Worm (Caenorhabditis elegans) whole organism, L4 larva: Measurements from ENCODE around the gene K02G10.15.
A peak's percentile ranks its signal among the peaks of the same experiment; 100 is the strongest.

Experiments used
- F37D6.2 ChIP-seq: sonication (generic microtip); optimal IDR thresholded peaks from 2 replicates; lab custom pipeline; 2016; ENCODE audit warnings: mild to moderate bottlenecking, missing genetic modification characterization, missing compliant biosample characterization
- F49E8.2 ChIP-seq: sonication (generic microtip); optimal IDR thresholded peaks from 2 replicates; lab custom pipeline; 2016; ENCODE audit warnings: missing compliant biosample characterization, mild to moderate bottlenecking, missing genetic modification characterization, borderline replicate concordance
- R02D3.7 ChIP-seq: fragments of 150-350 bp; sonication (generic microtip); optimal IDR thresholded peaks from 3 replicates; lab custom pipeline; 2014; ENCODE audit warnings: missing biosample characterization, missing genetic modification characterization
- T20F7.1 ChIP-seq: fragments of 200-800 bp; sonication (Bioruptor generic); optimal IDR thresholded peaks from 2 replicates; lab custom pipeline; 2018; ENCODE audit warnings: mild to moderate bottlenecking, missing genetic modification characterization, missing compliant biosample characterization
- Y105C5A.15 ChIP-seq: fragments of 200-800 bp; sonication (Bioruptor generic); IDR thresholded peaks from 2 replicates; pipeline ENCODE4 v1.3.6; 2022; ENCODE audit warnings: missing genetic modification characterization, missing compliant biosample characterization
- Y48G9A.11 ChIP-seq: fragments of 200-800 bp; sonication (Bioruptor generic); IDR thresholded peaks from 2 replicates; pipeline ENCODE4 v1.3.6; 2022; ENCODE audit warnings: missing genetic modification reagents, missing genetic modification characterization, missing compliant biosample characterization
- aha-1 ChIP-seq: fragments of 150-350 bp; peaks from one replicate; lab custom pipeline; 2014; ENCODE audit warnings: missing biosample characterization, missing genetic modification characterization
- ceh-28 ChIP-seq: fragments of 150-350 bp; optimal IDR thresholded peaks from 2 replicates; lab custom pipeline; 2014; ENCODE audit warnings: missing biosample characterization, missing genetic modification reagents, missing genetic modification characterization
- ceh-62 ChIP-seq: sonication (generic microtip); optimal IDR thresholded peaks from 2 replicates; lab custom pipeline; 2017; ENCODE audit warnings: missing biosample characterization, missing genetic modification characterization
- ces-1 ChIP-seq: fragments of 150-350 bp; sonication (generic microtip); optimal IDR thresholded peaks from 4 replicates; lab custom pipeline; 2014; ENCODE audit warnings: missing biosample characterization, missing genetic modification reagents, missing genetic modification characterization
- ctbp-1 ChIP-seq: fragments of 200-800 bp; sonication (Bioruptor generic); IDR thresholded peaks from 2 replicates; pipeline ENCODE4 v1.3.6; 2022; ENCODE audit warnings: missing genetic modification reagents, missing genetic modification characterization, missing compliant biosample characterization
- daf-12 ChIP-seq: fragments of 150-350 bp; optimal IDR thresholded peaks from 2 replicates; lab custom pipeline; 2014; ENCODE audit warnings: missing biosample characterization, missing genetic modification reagents, missing genetic modification characterization
- daf-16 ChIP-seq, 3 experiments: sonication (generic microtip); optimal IDR thresholded peaks; 2 replicates each; lab custom pipeline; 2016 to 2017; ENCODE audit warnings: missing genetic modification characterization in 3 of 3, missing genetic modification reagents in 3 of 3, mild to moderate bottlenecking in 2 of 3, missing compliant biosample characterization in 2 of 3, missing biosample characterization in 1 of 3, moderate library complexity in 1 of 3
- daf-8 ChIP-seq: fragments of 200-800 bp; sonication (Bioruptor generic); IDR thresholded peaks from 2 replicates; pipeline ENCODE4 v1.3.6; 2022; ENCODE audit warnings: missing genetic modification characterization, missing compliant biosample characterization
- dmd-8 ChIP-seq: fragments of 200-800 bp; sonication (Bioruptor generic); IDR thresholded peaks from 2 replicates; pipeline ENCODE4 v1.3.6; 2022; ENCODE audit warnings: missing genetic modification characterization, missing compliant biosample characterization
- dmd-9 ChIP-seq: fragments of 200-800 bp; sonication (Bioruptor generic); IDR thresholded peaks from 2 replicates; pipeline ENCODE4 v1.3.6; 2022; ENCODE audit warnings: missing genetic modification reagents, missing genetic modification characterization, missing compliant biosample characterization
- egl-27 ChIP-seq: sonication (generic microtip); optimal IDR thresholded peaks from 3 replicates; lab custom pipeline; 2017; ENCODE audit warnings: missing biosample characterization, missing genetic modification reagents, missing genetic modification characterization
- egl-43 ChIP-seq: fragments of 200-800 bp; sonication (Bioruptor generic); IDR thresholded peaks from 2 replicates; pipeline ENCODE4 v1.3.6; 2022; ENCODE audit warnings: missing genetic modification reagents, missing genetic modification characterization, missing compliant biosample characterization
- fkh-10 ChIP-seq: fragments of 150-350 bp; optimal IDR thresholded peaks from 2 replicates; lab custom pipeline; 2014; ENCODE audit warnings: missing biosample characterization, missing genetic modification reagents, missing genetic modification characterization
- fos-1 ChIP-seq: fragments of 150-350 bp; optimal IDR thresholded peaks from 2 replicates; lab custom pipeline; 2014; ENCODE audit warnings: missing biosample characterization, missing genetic modification characterization
- hmg-1.1 ChIP-seq: fragments of 200-800 bp; sonication (Bioruptor generic); IDR thresholded peaks from 2 replicates; pipeline ENCODE4 v1.3.6; 2022; ENCODE audit warnings: missing genetic modification reagents, missing genetic modification characterization, missing compliant biosample characterization
- jun-1 ChIP-seq: fragments of 150-350 bp; optimal IDR thresholded peaks from 2 replicates; lab custom pipeline; 2014; ENCODE audit warnings: missing biosample characterization, missing genetic modification reagents, missing genetic modification characterization
- lin-29 ChIP-seq: fragments of 200-800 bp; sonication (Bioruptor generic); IDR thresholded peaks from 2 replicates; pipeline ENCODE4 v1.3.6; 2022; ENCODE audit warnings: missing genetic modification reagents, missing genetic modification characterization, missing compliant biosample characterization
- lsy-2 ChIP-seq, 2 experiments: fragments of 150-350 bp in 1 of 2; sonication (generic microtip) in 1 of 2; optimal IDR thresholded peaks; 2 replicates each; lab custom pipeline; 2014 to 2017; ENCODE audit warnings: missing biosample characterization in 2 of 2, missing genetic modification characterization in 2 of 2
- mes-2 ChIP-seq: sonication (generic microtip); optimal IDR thresholded peaks from 2 replicates; lab custom pipeline; 2016; ENCODE audit warnings: missing genotype, mild to moderate bottlenecking, missing genetic modification characterization, missing compliant biosample characterization; ENCODE audit not compliant: poor library complexity, severe bottlenecking
- nhr-111 ChIP-seq: fragments of 200-800 bp; sonication (Bioruptor generic); optimal IDR thresholded peaks from 2 replicates; lab custom pipeline; 2018; ENCODE audit warnings: mild to moderate bottlenecking, missing genetic modification characterization, missing compliant biosample characterization
- nhr-237 ChIP-seq: sonication (generic microtip); optimal IDR thresholded peaks from 2 replicates; lab custom pipeline; 2017; ENCODE audit warnings: missing biosample characterization, missing genetic modification characterization
- nhr-25 ChIP-seq: sonication (generic microtip); optimal IDR thresholded peaks from 2 replicates; lab custom pipeline; 2017; ENCODE audit warnings: missing genetic modification characterization, mild to moderate bottlenecking, missing compliant biosample characterization, antibody characterized with exemption, moderate library complexity, borderline replicate concordance; ENCODE audit not compliant: insufficient read depth
- nhr-41 ChIP-seq: fragments of 200-800 bp; sonication (Bioruptor generic); IDR thresholded peaks from 2 replicates; pipeline ENCODE4 v1.3.6; 2022; ENCODE audit warnings: missing genetic modification reagents, missing genetic modification characterization, missing compliant biosample characterization
- nhr-48 ChIP-seq: sonication (generic microtip); optimal IDR thresholded peaks from 2 replicates; lab custom pipeline; 2016; ENCODE audit warnings: mild to moderate bottlenecking, missing genetic modification characterization, missing compliant biosample characterization
- nhr-6 ChIP-seq: fragments of 150-350 bp; optimal IDR thresholded peaks from 2 replicates; lab custom pipeline; 2014; ENCODE audit warnings: missing biosample characterization, missing genetic modification characterization
- nhr-77 ChIP-seq: fragments of 150-350 bp; optimal IDR thresholded peaks from 2 replicates; lab custom pipeline; 2014; ENCODE audit warnings: missing biosample characterization, missing genetic modification characterization
- php-3 ChIP-seq: fragments of 200-800 bp; sonication (Bioruptor generic); IDR thresholded peaks from 2 replicates; pipeline ENCODE4 v1.3.6; 2022; ENCODE audit warnings: missing genetic modification reagents, missing genetic modification characterization, missing compliant biosample characterization
- rbr-2 ChIP-seq: sonication (generic microtip); optimal IDR thresholded peaks from 2 replicates; lab custom pipeline; 2016; ENCODE audit warnings: missing genotype, missing genetic modification characterization, missing compliant biosample characterization
- unc-39 ChIP-seq: sonication (generic microtip); optimal IDR thresholded peaks from 2 replicates; lab custom pipeline; 2017; ENCODE audit warnings: missing biosample characterization, missing genetic modification characterization
- unc-62 ChIP-seq, 3 experiments: fragments of 150-350 bp in 1 of 3; sonication (generic microtip); optimal IDR thresholded peaks in 2 of 3; peaks in 1 of 3; 1 replicate in 1 of 3; 2 replicates in 2 of 3; lab custom pipeline; 2014 to 2017; ENCODE audit warnings: missing biosample characterization in 3 of 3, missing genetic modification characterization in 3 of 3, missing genetic modification reagents in 3 of 3, missing genotype in 1 of 3
- vab-7 ChIP-seq: fragments of 200-800 bp; sonication (Bioruptor generic); IDR thresholded peaks from 2 replicates; pipeline ENCODE4 v1.3.6; 2022; ENCODE audit warnings: missing genetic modification reagents, missing genetic modification characterization, missing compliant biosample characterization
- zfp-3 ChIP-seq: fragments of 200-800 bp; sonication (Bioruptor generic); conservative IDR thresholded peaks from 2 replicates; pipeline ENCODE4 v1.3.6; 2022; ENCODE audit warnings: missing genetic modification reagents, missing genetic modification characterization, missing compliant biosample characterization
- ztf-11 ChIP-seq: fragments of 150-350 bp; optimal IDR thresholded peaks from 2 replicates; lab custom pipeline; 2014; ENCODE audit warnings: missing biosample characterization, missing genetic modification characterization

The K02G10.15 gene

ce11 chrX:4682616-4683015, at the start of gene K02G10.15:
Gene K02G10.15 (minus strand): TSS chrX:4682716.
- TF ChIP-seq nhr-6 (tag; lab: Kevin White, UChicago), result no peak

DNA sequence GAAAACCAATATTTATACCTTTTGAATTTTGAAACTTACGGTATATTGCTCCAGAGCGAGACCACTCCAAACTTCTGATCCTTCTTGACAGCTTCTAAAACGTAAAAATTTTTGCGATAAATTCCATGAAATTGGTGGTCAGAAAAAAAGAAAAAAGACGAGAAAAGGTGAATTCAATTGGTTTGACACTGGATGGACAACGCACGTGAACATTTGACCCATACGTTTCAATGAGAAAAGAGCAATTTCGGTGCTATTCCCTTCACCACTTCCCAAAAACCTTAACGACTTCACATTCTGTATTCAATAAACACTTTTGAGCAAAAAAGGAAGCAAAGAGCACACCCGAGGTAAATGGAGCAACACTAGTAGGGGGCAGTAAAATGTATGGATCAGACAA, 44.9 kb upstream of the K02G10.15 start, which contains the start of gene acc-3:
Gene acc-3, minus strand, starts transcription at position 101 of the 400 bp plus-strand sequence.
- TF ChIP-seq ceh-28 (tag; lab: Kevin White, UChicago) (no peak), F49E8.2 (tag; lab: Kevin White, UChicago) (no peak), nhr-111 (GFP tag; lab: Kevin White, UChicago) (no peak), ztf-11 (tag; lab: Kevin White, UChicago) (no peak), nhr-48 (tag; lab: Kevin White, UChicago) (no peak), daf-16 (GFP tag; optimal IDR thresholded peaks at IDR 0.05; lab: Kevin White, UChicago) (no peak), daf-16 (tag; optimal IDR thresholded peaks at IDR 0.05; lab: Kevin White, UChicago) (no peak), lin-29 (GFP tag; lab: Robert Waterston, UW) (no peak), rbr-2 (tag; lab: Kevin White, UChicago) (no peak), nhr-77 (tag; lab: Kevin White, UChicago) (no peak), dmd-9 (GFP tag; lab: Robert Waterston, UW) (no peak), jun-1 (tag; lab: Kevin White, UChicago) (no peak), T20F7.1 (no peak)
- TF ChIP-seq, all 104 proteins: peak for 0

- TF ChIP-seq egl-43 (GFP tag; lab: Robert Waterston, UW) (peak; percentile 70; the same call in 1 of the 2 replicates), hmg-1.1 (0 out of 2 replicates have a peak, but pooled peaks have one; percentile 35), daf-12 (tag; lab: Kevin White, UChicago) (no peak), nhr-237 (tag; lab: Kevin White, UChicago) (no peak), aha-1 (tag; lab: Kevin White, UChicago) (peak; percentile 75), ctbp-1 (GFP tag; lab: Robert Waterston, UW) (0 out of 2 replicates have a peak, but pooled peaks have one; percentile 40), ces-1 (GFP tag; lab: Kevin White, UChicago) (peak; percentile 58), egl-27 (tag; lab: Kevin White, UChicago) (no peak), F37D6.2 (peak; percentile 3), unc-62 (GFP tag; optimal IDR thresholded peaks at IDR 0.05 in 1 of 2; lab: Kevin White, UChicago) (peak in 1 of 2 experiments; percentile 12), unc-62 (tag; optimal IDR thresholded peaks at IDR 0.05; lab: Kevin White, UChicago) (no peak), rbr-2 (tag; lab: Kevin White, UChicago) (peak; percentile 28), lsy-2 (tag; optimal IDR thresholded peaks at IDR 0.05; lab: Kevin White, UChicago) (peak in 1 of 2 experiments; percentile 10)
These were observed 38.4 kb upstream of the K02G10.15 start, which contains the start of gene F55D10.4 for ce11 chrX:4720603-4721529. Gene F55D10.4 (minus strand): TSS chrX:4720653.

DNA sequence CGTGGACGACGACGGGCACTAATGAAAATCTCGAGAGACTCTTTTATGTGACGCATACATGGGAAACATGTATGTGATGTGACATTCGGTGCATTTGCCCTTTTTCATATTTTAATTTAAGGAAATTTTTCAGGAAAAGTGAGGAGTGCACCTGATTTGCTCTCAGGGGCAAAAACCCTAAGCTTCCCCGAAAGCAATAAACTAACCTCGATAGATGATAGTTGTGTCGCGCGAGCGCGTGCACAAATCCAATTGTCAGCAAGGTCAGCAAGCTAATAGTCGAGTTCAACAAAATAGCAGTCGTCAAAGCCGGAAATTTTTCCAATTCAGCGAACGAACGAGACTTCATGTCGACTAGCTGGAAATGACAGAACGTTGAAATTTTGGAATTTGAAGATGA, 35.6 kb upstream of the K02G10.15 start:
- TF ChIP-seq ctbp-1 (GFP tag; lab: Robert Waterston, UW) (0 out of 2 replicates have a peak, but pooled peaks have one; percentile 34), daf-12 (tag; lab: Kevin White, UChicago) (no peak), fkh-10 (GFP tag; lab: Kevin White, UChicago) (peak; percentile 62), aha-1 (tag; lab: Kevin White, UChicago) (peak; percentile 77), dmd-8 (GFP tag; lab: Robert Waterston, UW) (no peak)
- TF ChIP-seq, all 104 proteins: peak for 3

DNA sequence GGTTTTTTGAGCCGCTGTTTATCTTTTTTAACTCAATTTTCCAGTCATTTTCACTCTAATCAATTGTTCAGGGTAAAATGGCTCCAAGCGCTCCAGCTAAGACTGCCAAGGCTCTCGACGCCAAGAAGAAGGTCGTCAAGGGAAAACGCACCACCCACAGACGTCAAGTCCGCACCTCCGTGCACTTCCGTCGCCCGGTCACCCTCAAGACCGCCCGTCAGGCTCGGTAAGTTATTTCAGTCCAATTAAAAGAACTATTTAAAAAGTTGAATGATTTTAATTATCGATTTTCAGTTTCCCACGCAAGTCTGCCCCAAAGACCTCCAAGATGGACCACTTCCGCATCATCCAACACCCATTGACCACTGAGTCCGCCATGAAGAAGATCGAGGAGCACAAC, 32.6 kb upstream of the K02G10.15 start, which contains the start of gene rpl-25.1:
Gene rpl-25.1, plus strand, starts transcription at position 72 of the 400 bp plus-strand sequence.
- no peak for TF ChIP-seq R02D3.7 (tag; lab: Kevin White, UChicago)
- no peak for TF ChIP-seq vab-7 (GFP tag; lab: Robert Waterston, UW)
- TF ChIP-seq nhr-111 (GFP tag; lab: Kevin White, UChicago), result no peak
- TF ChIP-seq Y48G9A.11 (GFP tag; lab: Robert Waterston, UW), result no peak
- TF ChIP-seq hmg-1.1, result no peak
- no peak for TF ChIP-seq ceh-62 (tag; lab: Kevin White, UChicago)
- TF ChIP-seq nhr-41 (GFP tag; lab: Robert Waterston, UW), result no peak
- no peak for TF ChIP-seq unc-39
- TF ChIP-seq php-3 (GFP tag; lab: Robert Waterston, UW), result 0 out of 2 replicates have a peak, but pooled peaks have one; percentile 26
- no peak for TF ChIP-seq nhr-48 (tag; lab: Kevin White, UChicago)
- TF ChIP-seq nhr-25, result no peak
- TF ChIP-seq zfp-3 (GFP tag; lab: Robert Waterston, UW), result no peak
- no peak for TF ChIP-seq fos-1 (tag; lab: Kevin White, UChicago)
- no peak for TF ChIP-seq daf-8 (GFP tag; lab: Robert Waterston, UW)
- no peak for TF ChIP-seq mes-2 (tag; lab: Kevin White, UChicago)
- no peak for TF ChIP-seq Y105C5A.15 (GFP tag; lab: Robert Waterston, UW)
